Worm (Caenorhabditis elegans): Measurements from ENCODE around the gene F22B5.4.

Gene F22B5.4

DNA sequence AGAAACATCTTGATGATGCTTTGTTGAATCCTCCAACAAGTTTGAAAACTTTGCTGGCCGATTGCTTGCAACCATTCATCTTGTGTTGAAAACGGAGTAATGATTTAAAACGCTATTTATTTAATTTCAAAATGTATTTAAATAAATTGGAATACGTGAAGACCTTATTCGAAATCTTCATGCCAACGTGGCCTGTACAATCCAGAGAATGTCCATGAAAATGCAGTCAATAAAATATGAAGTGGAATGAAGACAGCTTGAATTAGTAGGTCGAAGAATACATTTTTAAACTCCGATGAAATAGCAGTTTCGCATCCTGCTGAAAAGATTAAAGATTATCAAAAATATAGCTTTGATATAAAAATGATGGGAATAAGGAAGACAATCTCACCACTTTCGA, 5.0 kb downstream of the F22B5.4 start, which contains the start of gene F22B5.5:
F22B5.5 (minus strand) TSS at position 101 of the 400 bp plus-strand sequence.
- TF ChIP-seq lin-14 (GFP tag; optimal IDR thresholded peaks at IDR 0.05) = no peak
- no peak for TF ChIP-seq nhr-47 (tag; optimal IDR thresholded peaks at IDR 0.05)
- no peak for TF ChIP-seq ama-1 (optimal IDR thresholded peaks at IDR 0.05)
- no peak for TF ChIP-seq irx-1 (tag; optimal IDR thresholded peaks at IDR 0.05)
- TF ChIP-seq nhr-90 (tag; optimal IDR thresholded peaks at IDR 0.05; ENCODE audit: poor library complexity) = no peak
- TF ChIP-seq mef-2 (tag; optimal IDR thresholded peaks at IDR 0.05) = no peak
- TF ChIP-seq lsy-2 (tag; optimal IDR thresholded peaks at IDR 0.05) = no peak
- no peak for TF ChIP-seq dpl-1 (GFP tag; optimal IDR thresholded peaks at IDR 0.05)
- no peak for TF ChIP-seq unc-30 (tag; optimal IDR thresholded peaks at IDR 0.05)
- no peak for TF ChIP-seq swsn-7 (tag; optimal IDR thresholded peaks at IDR 0.05)
- TF ChIP-seq pag-3 (tag; optimal IDR thresholded peaks at IDR 0.05; ENCODE audit: borderline replicate concordance, insufficient read depth) = no peak
- TF ChIP-seq tbx-2 (tag; optimal IDR thresholded peaks at IDR 0.05) = no peak
- TF ChIP-seq xbp-1 (tag; optimal IDR thresholded peaks at IDR 0.05) = no peak

DNA sequence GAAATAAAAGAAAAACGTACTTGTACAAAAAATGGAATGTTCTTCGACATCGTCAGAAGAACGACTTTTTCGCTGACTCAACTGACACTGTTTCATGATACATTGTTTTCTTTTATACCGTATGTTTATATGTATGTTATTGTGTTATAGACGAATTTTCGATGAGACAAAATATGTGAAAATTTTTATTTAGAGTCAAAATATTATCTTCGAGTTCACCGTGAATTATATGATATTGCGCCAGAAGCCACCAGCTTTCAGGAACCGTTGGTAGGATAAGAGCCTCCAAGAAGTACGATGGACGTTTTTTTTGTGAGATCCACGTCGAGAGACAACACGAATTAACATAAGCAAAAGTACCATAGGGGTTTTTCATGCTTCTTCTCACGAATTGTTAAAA, 6.6 kb downstream of the F22B5.4 start, which contains the start of gene F22B5.6:
F22B5.6 (minus strand) TSS at position 101 of the 400 bp plus-strand sequence.
- TF ChIP-seq mep-1 (tag; optimal IDR thresholded peaks at IDR 0.05) (no peak), efl-1 (optimal IDR thresholded peaks at IDR 0.05) (no peak), efl-1 (GFP tag; optimal IDR thresholded peaks at IDR 0.05 in 1 of 2) (peak in 1 of 2 experiments; percentile 73)

DNA sequence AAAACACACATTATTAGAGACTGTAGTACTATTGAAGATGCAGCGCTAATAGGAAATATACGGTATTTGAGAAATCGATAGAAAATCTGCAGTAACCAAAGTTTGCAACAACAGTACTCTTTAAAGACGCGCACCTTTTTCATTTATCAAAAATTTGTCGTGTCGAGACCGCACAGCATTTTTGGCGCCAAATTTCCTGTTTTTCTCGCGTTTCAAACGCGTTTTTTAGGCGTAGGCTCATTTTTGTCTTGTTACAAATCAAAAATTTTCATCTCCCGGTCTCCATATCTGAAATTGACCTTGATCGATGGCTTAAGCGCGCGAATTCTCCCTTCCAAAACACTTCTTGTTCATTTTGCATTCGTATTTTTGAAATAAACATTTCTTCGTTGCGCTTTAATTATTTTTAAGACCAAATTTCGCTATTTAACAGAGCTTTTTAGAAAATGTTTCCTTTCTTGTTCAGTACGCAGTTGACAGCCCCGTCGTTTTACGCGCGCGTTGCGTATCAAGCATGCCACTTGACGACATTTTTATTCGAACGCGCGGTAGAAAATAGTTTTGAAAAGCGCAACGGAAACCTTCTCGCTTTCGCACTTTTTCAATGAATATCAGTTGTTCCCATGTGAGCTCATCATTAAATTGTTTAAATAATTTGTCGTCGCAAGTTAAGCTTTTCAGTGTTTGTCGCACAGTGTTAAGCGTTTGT, 7.3 kb downstream of the F22B5.4 start:
- TF ChIP-seq irx-1 (tag; optimal IDR thresholded peaks at IDR 0.05) (no peak), efl-1 (optimal IDR thresholded peaks at IDR 0.05) (peak; percentile 13 to 27), efl-1 (GFP tag; optimal IDR thresholded peaks at IDR 0.05 in 1 of 2) (peak; percentile 28 to 41), pqm-1 (tag; optimal IDR thresholded peaks at IDR 0.05) (no peak), mef-2 (tag; optimal IDR thresholded peaks at IDR 0.05) (no peak), dpl-1 (GFP tag; optimal IDR thresholded peaks at IDR 0.05) (peak in 2 of 3 experiments; percentile 6 to 59), ceh-82 (tag; optimal IDR thresholded peaks at IDR 0.05) (no peak), nhr-47 (tag; optimal IDR thresholded peaks at IDR 0.05) (no peak), fkh-10 (GFP tag; optimal IDR thresholded peaks at IDR 0.05) (no peak), ets-5 (GFP tag; IDR thresholded peaks at IDR 0.05) (no peak), sptf-1 (tag; optimal IDR thresholded peaks at IDR 0.05) (no peak), zag-1 (tag; optimal IDR thresholded peaks at IDR 0.05) (no peak), blmp-1 (tag; optimal IDR thresholded peaks at IDR 0.05) (no peak), Y116A8C.19 (tag; optimal IDR thresholded peaks at IDR 0.05; ENCODE audit: borderline replicate concordance) (no peak), skn-1 (tag; optimal IDR thresholded peaks at IDR 0.05) (no peak), ceh-63 (GFP tag; optimal IDR thresholded peaks at IDR 0.05) (no peak), snu-23 (GFP tag; optimal IDR thresholded peaks at IDR 0.05) (no peak), vab-15 (tag; optimal IDR thresholded peaks at IDR 0.05) (no peak), nhr-76 (tag; optimal IDR thresholded peaks at IDR 0.05) (no peak), nhr-19 (GFP tag; conservative IDR thresholded peaks at IDR 0.05) (no peak), fkh-8 (tag; optimal IDR thresholded peaks at IDR 0.05) (no peak), F16B12.6 (tag; optimal IDR thresholded peaks at IDR 0.05) (peak; percentile 60), lsy-2 (tag; optimal IDR thresholded peaks at IDR 0.05) (no peak), egl-13 (tag; optimal IDR thresholded peaks at IDR 0.05) (no peak), nhr-28 (tag; optimal IDR thresholded peaks at IDR 0.05) (no peak), ceh-88 (GFP tag; IDR thresholded peaks at IDR 0.05) (no peak), mdl-1 (tag; optimal IDR thresholded peaks at IDR 0.05) (no peak), tlp-1 (tag; optimal IDR thresholded peaks at IDR 0.05) (no peak), isw-1 (GFP tag; IDR thresholded peaks at IDR 0.05) (no peak), lin-35 (GFP tag; optimal IDR thresholded peaks at IDR 0.05) (peak; percentile 13 to 55), nhr-71 (tag; optimal IDR thresholded peaks at IDR 0.05) (no peak), sox-4 (tag; optimal IDR thresholded peaks at IDR 0.05) (no peak), elt-2 (tag; optimal IDR thresholded peaks at IDR 0.05) (no peak), elt-3 (tag; optimal IDR thresholded peaks at IDR 0.05) (no peak), dsc-1 (tag; optimal IDR thresholded peaks at IDR 0.05) (no peak), nhr-237 (tag; optimal IDR thresholded peaks at IDR 0.05) (no peak), nhr-90 (tag; optimal IDR thresholded peaks at IDR 0.05; ENCODE audit: poor library complexity) (no peak)

Data from whole organism, L1 larva.